Worm (Caenorhabditis elegans): ENCODE results near the gene spp-8.

Gene spp-8

ce11 chrIV:8463069-8463468, 18.4 kb upstream of the spp-8 start:
- peak; percentile 71 for TF ChIP-seq nhr-25 (tag; optimal IDR thresholded peaks at IDR 0.05)
- no peak for TF ChIP-seq nhr-6 (tag; optimal IDR thresholded peaks at IDR 0.05)
- TF ChIP-seq skn-1 (tag; optimal IDR thresholded peaks at IDR 0.05) = no peak
- TF ChIP-seq peb-1 (tag; optimal IDR thresholded peaks at IDR 0.05) = no peak
- TF ChIP-seq ceh-16 (tag; optimal IDR thresholded peaks at IDR 0.05) = no peak
- no peak for TF ChIP-seq mbf-1 (tag; optimal IDR thresholded peaks at IDR 0.05)
- peak; percentile 14 for TF ChIP-seq crh-2 (tag; optimal IDR thresholded peaks at IDR 0.05)
- TF ChIP-seq nhr-11 (tag; optimal IDR thresholded peaks at IDR 0.05) = no peak
- peak; percentile 57 for TF ChIP-seq nhr-21 (tag; optimal IDR thresholded peaks at IDR 0.05)
- peak; percentile 55 for TF ChIP-seq blmp-1 (tag; optimal IDR thresholded peaks at IDR 0.05; ENCODE audit: insufficient read depth)
- TF ChIP-seq lin-39 (tag; optimal IDR thresholded peaks at IDR 0.05) = no peak
- TF ChIP-seq mab-5 (tag; optimal IDR thresholded peaks at IDR 0.05) = peak; percentile 27
- no peak for TF ChIP-seq lsy-2 (tag; optimal IDR thresholded peaks at IDR 0.05)
- no peak for TF ChIP-seq zag-1 (tag; optimal IDR thresholded peaks at IDR 0.05)
- no peak for TF ChIP-seq gmeb-1 (tag; optimal IDR thresholded peaks at IDR 0.05)
- TF ChIP-seq ztf-11 (tag; optimal IDR thresholded peaks at IDR 0.05) = no peak
- TF ChIP-seq sem-4 (tag; optimal IDR thresholded peaks at IDR 0.05) = no peak
- TF ChIP-seq ztf-4 (tag; optimal IDR thresholded peaks at IDR 0.05) = no peak
- TF ChIP-seq lin-13 (GFP tag; optimal IDR thresholded peaks at IDR 0.05) = no peak
- peak in 1 of 2 experiments; percentile 12 for TF ChIP-seq mdl-1 (tag; optimal IDR thresholded peaks at IDR 0.05)
- no peak for TF ChIP-seq ZK546.5 (tag; optimal IDR thresholded peaks at IDR 0.05)
- TF ChIP-seq unc-55 (GFP tag; optimal IDR thresholded peaks at IDR 0.05) = no peak
- no peak for TF ChIP-seq nhr-129 (tag; optimal IDR thresholded peaks at IDR 0.05)
- no peak for TF ChIP-seq dmd-4 (tag; optimal IDR thresholded peaks at IDR 0.05)
- no peak for TF ChIP-seq ztf-1 (GFP tag; conservative IDR thresholded peaks at IDR 0.05)
- no peak for TF ChIP-seq snpc-4 (tag; optimal IDR thresholded peaks at IDR 0.05)
- peak; percentile 78 for TF ChIP-seq sma-9 (GFP tag; optimal IDR thresholded peaks at IDR 0.05)
- no peak for TF ChIP-seq sma-9 (tag; optimal IDR thresholded peaks at IDR 0.05)
- no peak for TF ChIP-seq F13H6.1 (tag; optimal IDR thresholded peaks at IDR 0.05)
- TF ChIP-seq nhr-237 (tag; optimal IDR thresholded peaks at IDR 0.05) = no peak
- TF ChIP-seq sma-3 (GFP tag; optimal IDR thresholded peaks at IDR 0.05) = peak; percentile 44
- TF ChIP-seq unc-62 (GFP tag; optimal IDR thresholded peaks at IDR 0.05) = no peak
- no peak for TF ChIP-seq nhr-77 (tag; optimal IDR thresholded peaks at IDR 0.05)
- no peak for TF ChIP-seq alr-1 (tag; optimal IDR thresholded peaks at IDR 0.05)

- no peak for TF ChIP-seq aly-2 (tag; optimal IDR thresholded peaks at IDR 0.05)
- TF ChIP-seq ztf-11 (tag; optimal IDR thresholded peaks at IDR 0.05) = no peak
- no peak for TF ChIP-seq unc-39 (tag; optimal IDR thresholded peaks at IDR 0.05)
- no peak for TF ChIP-seq nhr-237 (tag; optimal IDR thresholded peaks at IDR 0.05)
- no peak for TF ChIP-seq snpc-4 (tag; optimal IDR thresholded peaks at IDR 0.05)
- TF ChIP-seq lsy-2 (tag; optimal IDR thresholded peaks at IDR 0.05) = no peak
- no peak for TF ChIP-seq unc-62 (GFP tag; optimal IDR thresholded peaks at IDR 0.05)
- no peak for TF ChIP-seq mdl-1 (tag; optimal IDR thresholded peaks at IDR 0.05)
- TF ChIP-seq R02D3.7 (tag; optimal IDR thresholded peaks at IDR 0.05) = no peak
- no peak for TF ChIP-seq nhr-10 (tag; optimal IDR thresholded peaks at IDR 0.05)
- TF ChIP-seq mbf-1 (tag; optimal IDR thresholded peaks at IDR 0.05) = no peak
- no peak for TF ChIP-seq crh-2 (tag; optimal IDR thresholded peaks at IDR 0.05)
- no peak for TF ChIP-seq nhr-12 (tag; optimal IDR thresholded peaks at IDR 0.05)
- TF ChIP-seq Y55F3AM.14 (GFP tag; optimal IDR thresholded peaks at IDR 0.05) = no peak
Observed at ce11 chrIV:8463716-8464115, 17.7 kb upstream of the spp-8 start, which contains the start of gene str-176. TSS of gene str-176 (minus strand) at chrIV:8463816.

DNA sequence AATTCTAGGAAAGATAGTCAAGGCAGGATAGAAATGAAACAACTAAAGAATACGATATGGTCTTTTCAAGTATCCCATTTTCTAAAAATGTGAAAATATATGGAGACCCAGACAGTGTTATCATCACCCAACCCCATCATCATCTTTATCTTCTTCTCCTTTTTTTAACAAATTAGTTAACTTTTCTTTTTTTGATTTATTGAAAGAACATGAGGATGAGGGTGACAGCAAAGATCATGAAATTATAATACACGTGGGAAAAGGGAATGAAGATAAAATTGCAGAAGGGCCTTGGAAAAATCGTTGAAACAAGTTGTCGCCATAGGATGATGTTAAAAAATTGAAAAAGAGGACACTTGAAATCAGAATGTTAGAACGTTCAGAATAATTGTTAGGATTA, 17.3 kb upstream of the spp-8 start:
- peak in 1 of 2 experiments; percentile 6 for TF ChIP-seq mdl-1 (tag; optimal IDR thresholded peaks at IDR 0.05)
- no peak for TF ChIP-seq skn-1 (tag; optimal IDR thresholded peaks at IDR 0.05)
- TF ChIP-seq nhr-12 (tag; optimal IDR thresholded peaks at IDR 0.05) = no peak
- TF ChIP-seq nhr-6 (tag; optimal IDR thresholded peaks at IDR 0.05) = no peak
- no peak for TF ChIP-seq peb-1 (tag; optimal IDR thresholded peaks at IDR 0.05)
- no peak for TF ChIP-seq R02D3.7 (tag; optimal IDR thresholded peaks at IDR 0.05)
- peak; percentile 20 for TF ChIP-seq crh-2 (tag; optimal IDR thresholded peaks at IDR 0.05)
- no peak for TF ChIP-seq C34F6.9 (tag; optimal IDR thresholded peaks at IDR 0.05)
- TF ChIP-seq sma-3 (GFP tag; optimal IDR thresholded peaks at IDR 0.05) = no peak
- no peak for TF ChIP-seq dmd-4 (tag; optimal IDR thresholded peaks at IDR 0.05)
- TF ChIP-seq blmp-1 (tag; optimal IDR thresholded peaks at IDR 0.05; ENCODE audit: insufficient read depth) = peak; percentile 39
- peak; percentile 62 for TF ChIP-seq nhr-25 (tag; optimal IDR thresholded peaks at IDR 0.05)
- TF ChIP-seq ztf-11 (tag; optimal IDR thresholded peaks at IDR 0.05) = no peak
- no peak for TF ChIP-seq gmeb-1 (tag; optimal IDR thresholded peaks at IDR 0.05)
- TF ChIP-seq sma-9 (GFP tag; optimal IDR thresholded peaks at IDR 0.05) = peak; percentile 28
- TF ChIP-seq sma-9 (tag; optimal IDR thresholded peaks at IDR 0.05) = no peak
- TF ChIP-seq snpc-4 (tag; optimal IDR thresholded peaks at IDR 0.05) = no peak
- TF ChIP-seq unc-39 (tag; optimal IDR thresholded peaks at IDR 0.05) = no peak

Data from whole organism, L2 larva.